Worm (Caenorhabditis elegans) whole organism, late embryonic: ENCODE data around the gene F15G9.2.

ENCODE experiments used
- ceh-6 ChIP-seq: fragments of 200-800 bp; sonication (Bioruptor generic); optimal IDR thresholded peaks from 2 replicates; lab custom pipeline; 2018; ENCODE audit warnings: mild to moderate bottlenecking, missing genetic modification characterization, missing compliant biosample characterization
- dmd-4 ChIP-seq: sonication (generic microtip); optimal IDR thresholded peaks from 2 replicates; lab custom pipeline; 2016; ENCODE audit warnings: borderline replicate concordance, missing genetic modification characterization, missing compliant biosample characterization
- fkh-10 ChIP-seq: fragments of 150-350 bp; optimal IDR thresholded peaks from 2 replicates; lab custom pipeline; 2014; ENCODE audit warnings: missing biosample characterization, missing genetic modification reagents, missing genetic modification characterization
- pqm-1 ChIP-seq: sonication (generic microtip); optimal IDR thresholded peaks from 2 replicates; lab custom pipeline; 2016; ENCODE audit warnings: missing genetic modification characterization, missing compliant biosample characterization
- rnt-1 ChIP-seq: sonication (generic microtip); optimal IDR thresholded peaks from 2 replicates; lab custom pipeline; 2016; ENCODE audit warnings: missing genetic modification characterization, missing compliant biosample characterization
- ttx-3 ChIP-seq: sonication (generic microtip); optimal IDR thresholded peaks from 2 replicates; lab custom pipeline; 2016; ENCODE audit warnings: missing genetic modification reagents, missing genetic modification characterization, missing compliant biosample characterization

- TF ChIP-seq ttx-3: no peak
- TF ChIP-seq ceh-6 (GFP tag; lab: Kevin White, UChicago): no peak
- no peak for TF ChIP-seq rnt-1
- TF ChIP-seq fkh-10 (GFP tag; lab: Kevin White, UChicago): no peak
- no peak for TF ChIP-seq pqm-1 (tag; lab: Kevin White, UChicago)
- no peak for TF ChIP-seq dmd-4 (tag; lab: Kevin White, UChicago)
Measured at ce11 chrX:9717265-9717664, 3.8 kb upstream of the F15G9.2 start, which contains the start of gene him-4.
